Fruit fly (Drosophila melanogaster) whole organism, embryonic: ENCODE results near the gene CG1703.
A peak's percentile ranks its signal among the peaks of the same experiment; 100 is the strongest.

Experiments used
- Antp ChIP-seq: fragments of 200-800 bp; sonication (Bioruptor generic); optimal IDR thresholded peaks from 3 replicates; lab custom pipeline; 2016; ENCODE audit warnings: missing biosample characterization, missing genetic modification characterization
- BEAF-32 ChIP-seq: fragments of 200-800 bp; sonication (Bioruptor generic); optimal IDR thresholded peaks from 3 replicates; lab custom pipeline; 2017; ENCODE audit warnings: missing biosample characterization, missing genetic modification characterization, mild to moderate bottlenecking, moderate library complexity, missing genetic modification reagents
- CG10321 ChIP-seq: fragments of 200-800 bp; sonication (Bioruptor generic); IDR thresholded peaks from 2 replicates; pipeline ENCODE4 v1.3.6; 2022; ENCODE audit warnings: missing biosample characterization, missing genetic modification characterization
- CG10654 ChIP-seq: fragments of 200-800 bp; sonication (Bioruptor generic); optimal IDR thresholded peaks from 2 replicates; lab custom pipeline; 2016; ENCODE audit warnings: missing biosample characterization, missing genetic modification characterization
- CG15269 ChIP-seq: fragments of 200-800 bp; sonication (Bioruptor generic); optimal IDR thresholded peaks from 2 replicates; lab custom pipeline; 2018; ENCODE audit warnings: missing biosample characterization, mild to moderate bottlenecking, missing genetic modification characterization, moderate library complexity
- CG16863 ChIP-seq: fragments of 200-800 bp; sonication (Bioruptor generic); optimal IDR thresholded peaks from 3 replicates; lab custom pipeline; 2016; ENCODE audit warnings: missing biosample characterization, missing genetic modification characterization
- CG18619 ChIP-seq: fragments of 200-800 bp; sonication (Bioruptor generic); optimal IDR thresholded peaks from 3 replicates; lab custom pipeline; 2017; ENCODE audit warnings: missing biosample characterization, mild to moderate bottlenecking, missing genetic modification characterization
- CG2875 ChIP-seq: fragments of 200-800 bp; sonication (Bioruptor generic); optimal IDR thresholded peaks from 2 replicates; lab custom pipeline; 2017; ENCODE audit warnings: missing biosample characterization, mild to moderate bottlenecking, missing genetic modification characterization, missing genetic modification reagents
- CG31441 ChIP-seq: fragments of 200-800 bp; sonication (Bioruptor generic); IDR thresholded peaks from 2 replicates; pipeline ENCODE4 v1.3.6; 2022; ENCODE audit warnings: missing biosample characterization, missing genetic modification characterization
- CG42726 ChIP-seq: fragments of 200-800 bp; sonication (Bioruptor generic); IDR thresholded peaks from 2 replicates; pipeline ENCODE4 v1.3.6; 2022; ENCODE audit warnings: missing biosample characterization, missing genetic modification characterization; ENCODE audit not compliant: partially characterized antibody
- CG4404 ChIP-seq: fragments of 200-800 bp; sonication (Bioruptor generic); IDR thresholded peaks from 2 replicates; pipeline ENCODE4 v1.3.6; 2022; ENCODE audit warnings: missing biosample characterization, missing genetic modification characterization
- CG6272 ChIP-seq: fragments of 200-800 bp; sonication (Bioruptor generic); IDR thresholded peaks from 2 replicates; pipeline ENCODE4 v1.3.6; 2022; ENCODE audit warnings: missing biosample characterization, missing genetic modification characterization
- CG6813 ChIP-seq: fragments of 200-800 bp; sonication (Bioruptor generic); optimal IDR thresholded peaks from 2 replicates; lab custom pipeline; 2017; ENCODE audit warnings: missing biosample characterization, missing genetic modification characterization, mild to moderate bottlenecking, moderate library complexity, missing genetic modification reagents
- CG7839 ChIP-seq: fragments of 200-800 bp; sonication (Bioruptor generic); optimal IDR thresholded peaks from 3 replicates; lab custom pipeline; 2018; ENCODE audit warnings: missing biosample characterization, mild to moderate bottlenecking, missing genetic modification characterization, moderate library complexity
- CG7928 ChIP-seq: fragments of 200-800 bp; sonication (Bioruptor generic); optimal IDR thresholded peaks from 2 replicates; lab custom pipeline; 2017; ENCODE audit warnings: missing biosample characterization, mild to moderate bottlenecking, missing genetic modification characterization
- CHES-1-like ChIP-seq: fragments of 200-800 bp; sonication (Bioruptor generic); optimal IDR thresholded peaks from 2 replicates; lab custom pipeline; 2016; ENCODE audit warnings: missing biosample characterization, missing genetic modification characterization
- D ChIP-seq, 2 experiments: fragments of 200-800 bp in 1 of 2; fragments of >200 bp in 1 of 2; sonication (Bioruptor generic) in 1 of 2; optimal IDR thresholded peaks; 2 replicates in 1 of 2; 3 replicates in 1 of 2; lab custom pipeline; 2017; ENCODE audit warnings: mild to moderate bottlenecking in 1 of 2, missing biosample characterization in 1 of 2, missing genetic modification characterization in 1 of 2, missing genetic modification reagents in 1 of 2
- Deaf1 ChIP-seq: fragments of 200-800 bp; optimal IDR thresholded peaks from 3 replicates; lab custom pipeline; 2019; ENCODE audit warnings: missing biosample characterization, mild to moderate bottlenecking, missing genetic modification characterization, moderate library complexity
- Dip3 ChIP-seq: fragments of 200-800 bp; sonication (Bioruptor generic); optimal IDR thresholded peaks from 3 replicates; lab custom pipeline; 2016; ENCODE audit warnings: missing biosample characterization, missing genetic modification characterization
- Dll ChIP-seq: fragments of 200-800 bp; sonication (Bioruptor generic); IDR thresholded peaks from 4 replicates; pipeline ENCODE4 v1.3.6; 2022; ENCODE audit warnings: missing biosample characterization, missing genetic modification characterization; ENCODE audit not compliant: partially characterized antibody
- Doc2 ChIP-seq: fragments of 200-800 bp; sonication (Bioruptor generic); IDR thresholded peaks from 2 replicates; pipeline ENCODE4 v1.3.6; 2022; ENCODE audit warnings: missing biosample characterization, missing genetic modification characterization
- Dp ChIP-seq: fragments of 200-800 bp; sonication (Bioruptor generic); optimal IDR thresholded peaks from 2 replicates; lab custom pipeline; 2018; ENCODE audit warnings: missing biosample characterization, mild to moderate bottlenecking, missing genetic modification characterization, moderate library complexity
- ERR ChIP-seq: fragments of 200-800 bp; sonication (Bioruptor generic); optimal IDR thresholded peaks from 2 replicates; lab custom pipeline; 2016; ENCODE audit warnings: missing biosample characterization, missing genetic modification characterization
- Elba2 ChIP-seq: fragments of 200-800 bp; sonication (Bioruptor generic); optimal IDR thresholded peaks from 3 replicates; lab custom pipeline; 2016; ENCODE audit warnings: missing biosample characterization, missing genetic modification characterization
- Fer3 ChIP-seq: fragments of 200-800 bp; sonication (Bioruptor generic); optimal IDR thresholded peaks from 2 replicates; lab custom pipeline; 2018; ENCODE audit warnings: missing biosample characterization, mild to moderate bottlenecking, missing genetic modification characterization, moderate library complexity
- HHEX ChIP-seq: fragments of 200-800 bp; sonication (Bioruptor generic); optimal IDR thresholded peaks from 3 replicates; lab custom pipeline; 2017; ENCODE audit warnings: missing biosample characterization, mild to moderate bottlenecking, missing genetic modification characterization, missing genetic modification reagents
- Hey ChIP-seq: fragments of 200-800 bp; sonication (Bioruptor generic); optimal IDR thresholded peaks from 3 replicates; lab custom pipeline; 2018; ENCODE audit warnings: missing biosample characterization, mild to moderate bottlenecking, missing genetic modification characterization
- Lhr ChIP-seq: fragments of 200-800 bp; sonication (Bioruptor generic); optimal IDR thresholded peaks from 3 replicates; lab custom pipeline; 2017; ENCODE audit warnings: mild to moderate bottlenecking, missing biosample characterization, missing genetic modification reagents, missing genetic modification characterization
- Max ChIP-seq: fragments of 200-800 bp; sonication (Bioruptor generic); optimal IDR thresholded peaks from 2 replicates; lab custom pipeline; 2016; ENCODE audit warnings: missing biosample characterization, mild to moderate bottlenecking, missing genetic modification characterization
- NFAT ChIP-seq: fragments of 200-800 bp; sonication (Bioruptor generic); IDR thresholded peaks from 2 replicates; pipeline ENCODE4 v1.3.6; 2022; ENCODE audit warnings: missing biosample characterization, missing genetic modification characterization
- Oli ChIP-seq: fragments of 200-800 bp; sonication (Bioruptor generic); optimal IDR thresholded peaks from 2 replicates; lab custom pipeline; 2018; ENCODE audit warnings: missing biosample characterization, mild to moderate bottlenecking, missing genetic modification characterization, moderate library complexity
- Sry-δ ChIP-seq: fragments of 200-800 bp; sonication (Bioruptor generic); optimal IDR thresholded peaks from 2 replicates; lab custom pipeline; 2016; ENCODE audit warnings: missing biosample characterization, missing genetic modification characterization
- Tbp ChIP-seq: fragments of >200 bp; optimal IDR thresholded peaks from 2 replicates; lab custom pipeline; 2018; ENCODE audit warnings: missing biosample characterization, missing genetic modification characterization
- Usf ChIP-seq: fragments of 200-800 bp; sonication (Bioruptor generic); optimal IDR thresholded peaks from 2 replicates; lab custom pipeline; 2017; ENCODE audit warnings: missing genotype, missing biosample characterization, missing genetic modification characterization
- chif ChIP-seq, 2 experiments: fragments of 200-800 bp; sonication (Bioruptor generic); optimal IDR thresholded peaks; 3 replicates each; lab custom pipeline; 2016; ENCODE audit warnings: missing biosample characterization in 2 of 2, missing genetic modification characterization in 2 of 2
- dan ChIP-seq: fragments of 200-800 bp; sonication (Bioruptor generic); IDR thresholded peaks from 2 replicates; pipeline ENCODE4 v1.3.6; 2022; ENCODE audit warnings: missing biosample characterization, missing genetic modification characterization
- dmrt11E ChIP-seq: fragments of 200-800 bp; sonication (Bioruptor generic); optimal IDR thresholded peaks from 3 replicates; lab custom pipeline; 2018; ENCODE audit warnings: missing biosample characterization, mild to moderate bottlenecking, missing genetic modification characterization, moderate library complexity
- esg ChIP-seq: fragments of 200-800 bp; sonication (Bioruptor generic); conservative IDR thresholded peaks from 2 replicates; pipeline ENCODE4 v1.3.6; 2022; ENCODE audit warnings: missing biosample characterization, missing genetic modification characterization
- ewg ChIP-seq: fragments of 200-800 bp; sonication (Bioruptor generic); optimal IDR thresholded peaks from 3 replicates; lab custom pipeline; 2017; ENCODE audit warnings: mild to moderate bottlenecking, missing biosample characterization, missing genetic modification reagents, missing genetic modification characterization
- exex ChIP-seq: fragments of 200-800 bp; sonication (Bioruptor generic); optimal IDR thresholded peaks from 4 replicates; lab custom pipeline; 2018; ENCODE audit warnings: missing biosample characterization, mild to moderate bottlenecking, missing genetic modification characterization, moderate library complexity
- gsb ChIP-seq: fragments of 200-800 bp; sonication (Bioruptor generic); IDR thresholded peaks from 2 replicates; pipeline ENCODE4 v1.3.6; 2022; ENCODE audit warnings: missing biosample characterization, missing genetic modification characterization
- jumu ChIP-seq: fragments of 200-800 bp; sonication (Bioruptor generic); optimal IDR thresholded peaks from 3 replicates; lab custom pipeline; 2016; ENCODE audit warnings: missing biosample characterization, missing genetic modification characterization
- ken ChIP-seq: fragments of 200-800 bp; sonication (Bioruptor generic); IDR thresholded peaks from 3 replicates; pipeline ENCODE4 v1.3.6; 2022; ENCODE audit warnings: missing biosample characterization, missing genetic modification characterization
- lilli ChIP-seq: fragments of 200-800 bp; sonication (Bioruptor generic); optimal IDR thresholded peaks from 3 replicates; lab custom pipeline; 2016; ENCODE audit warnings: missing biosample characterization, missing genetic modification characterization
- mld ChIP-seq: fragments of 200-800 bp; sonication (Bioruptor generic); IDR thresholded peaks from 3 replicates; pipeline ENCODE4 v1.3.6; 2022; ENCODE audit warnings: missing biosample characterization, missing genetic modification characterization; ENCODE audit not compliant: partially characterized antibody
- oc ChIP-seq: fragments of 200-800 bp; sonication (Bioruptor generic); optimal IDR thresholded peaks from 2 replicates; lab custom pipeline; 2018; ENCODE audit warnings: missing biosample characterization, mild to moderate bottlenecking, missing genetic modification characterization, moderate library complexity
- otp ChIP-seq: fragments of 200-800 bp; sonication (Bioruptor generic); IDR thresholded peaks from 3 replicates; pipeline ENCODE4, ENCODE4 v1.3.6; 2022; ENCODE audit warnings: missing biosample characterization, missing genetic modification characterization
- phol ChIP-seq: fragments of 200-800 bp; sonication (Bioruptor generic); optimal IDR thresholded peaks from 3 replicates; lab custom pipeline; 2018; ENCODE audit warnings: missing biosample characterization, mild to moderate bottlenecking, missing genetic modification characterization, moderate library complexity
- sr ChIP-seq: fragments of 200-800 bp; sonication (Bioruptor generic); IDR thresholded peaks from 3 replicates; pipeline ENCODE4 v1.3.6; 2022; ENCODE audit warnings: missing biosample characterization, missing genetic modification characterization
- tgo ChIP-seq: fragments of 200-800 bp; sonication (Bioruptor generic); IDR thresholded peaks from 3 replicates; pipeline ENCODE4 v1.3.6; 2022; ENCODE audit warnings: missing biosample characterization, missing genetic modification characterization
- vnd ChIP-seq: fragments of 200-800 bp; sonication (Bioruptor generic); IDR thresholded peaks from 3 replicates; pipeline ENCODE4 v1.3.6; 2022; ENCODE audit warnings: missing biosample characterization, missing genetic modification characterization; ENCODE audit not compliant: partially characterized antibody

Gene CG1703

dm6 chrX:11611645-11612079 lies at the start of gene CG1703, which contains the start of gene CG2247 (continued):
- TF ChIP-seq CG18619 (GFP tag; lab: Kevin White, UChicago) (no peak), otp (GFP tag; lab: Robert Waterston, UW) (no peak), mld (GFP tag; lab: Robert Waterston, UW) (0 out of 3 replicates have a peak, but pooled peaks have one; percentile 44), ken (no peak), Doc2 (GFP tag; lab: Robert Waterston, UW) (no peak), dmrt11E (peak; percentile 11), Lhr (GFP tag; lab: Kevin White, UChicago) (peak; percentile 38), dan (GFP tag; lab: Robert Waterston, UW) (no peak), exex (no peak), chif (GFP tag; optimal IDR thresholded peaks at IDR 0.05; lab: Kevin White, UChicago) (no peak), Dip3 (GFP tag; lab: Kevin White, UChicago) (no peak), Max (peak; percentile 22), D (optimal IDR thresholded peaks at IDR 0.05; lab: Kevin White, UChicago) (no peak), D (GFP tag; optimal IDR thresholded peaks at IDR 0.05; lab: Kevin White, UChicago) (no peak), gsb (GFP tag; lab: Robert Waterston, UW) (no peak), Tbp (GFP tag; lab: Kevin White, UChicago) (no peak), Dll (peak; percentile 92), ERR (GFP tag; lab: Kevin White, UChicago) (no peak), Deaf1 (tag; lab: Kevin White, UChicago) (peak; percentile 43), Antp (no peak), Oli (tag; lab: Kevin White, UChicago) (no peak), Fer3 (tag; lab: Kevin White, UChicago) (no peak), CG31441 (GFP tag; lab: Robert Waterston, UW) (no peak), CG42726 (GFP tag; lab: Robert Waterston, UW) (peak; percentile 75), tgo (GFP tag; lab: Robert Waterston, UW) (no peak), jumu (GFP tag; lab: Kevin White, UChicago) (no peak), phol (tag; lab: Kevin White, UChicago) (peak; percentile 65), CG4404 (GFP tag; lab: Robert Waterston, UW) (no peak), Hey (no peak), CG10654 (GFP tag; lab: Kevin White, UChicago) (no peak), CG6272 (GFP tag; lab: Robert Waterston, UW) (no peak), CG7839 (tag; lab: Kevin White, UChicago) (no peak), Sry-δ (peak; percentile 75), CHES-1-like (GFP tag; lab: Kevin White, UChicago) (no peak), CG16863 (no peak), oc (tag; lab: Kevin White, UChicago) (no peak), sr (GFP tag; lab: Robert Waterston, UW) (no peak), NFAT (GFP tag; lab: Robert Waterston, UW) (no peak), CG6813 (GFP tag; lab: Kevin White, UChicago) (no peak), ewg (GFP tag; lab: Kevin White, UChicago) (no peak), vnd (peak; percentile 76), HHEX (GFP tag; lab: Kevin White, UChicago) (no peak), CG7928 (GFP tag; lab: Kevin White, UChicago) (peak; percentile 85), BEAF-32 (GFP tag; lab: Kevin White, UChicago) (peak; percentile 90), Usf (GFP tag; lab: Kevin White, UChicago) (no peak), CG10321 (GFP tag; lab: Robert Waterston, UW) (no peak), Dp (GFP tag; lab: Kevin White, UChicago) (peak; percentile 45), CG2875 (GFP tag; lab: Kevin White, UChicago) (no peak), CG15269 (tag; lab: Kevin White, UChicago) (no peak), esg (GFP tag; lab: Robert Waterston, UW) (no peak), lilli (GFP tag; lab: Kevin White, UChicago) (no peak), Elba2 (GFP tag; lab: Kevin White, UChicago) (no peak)
